Fruit fly (Drosophila melanogaster): ENCODE measurements around the gene CG5885.

Gene CG5885

DNA sequence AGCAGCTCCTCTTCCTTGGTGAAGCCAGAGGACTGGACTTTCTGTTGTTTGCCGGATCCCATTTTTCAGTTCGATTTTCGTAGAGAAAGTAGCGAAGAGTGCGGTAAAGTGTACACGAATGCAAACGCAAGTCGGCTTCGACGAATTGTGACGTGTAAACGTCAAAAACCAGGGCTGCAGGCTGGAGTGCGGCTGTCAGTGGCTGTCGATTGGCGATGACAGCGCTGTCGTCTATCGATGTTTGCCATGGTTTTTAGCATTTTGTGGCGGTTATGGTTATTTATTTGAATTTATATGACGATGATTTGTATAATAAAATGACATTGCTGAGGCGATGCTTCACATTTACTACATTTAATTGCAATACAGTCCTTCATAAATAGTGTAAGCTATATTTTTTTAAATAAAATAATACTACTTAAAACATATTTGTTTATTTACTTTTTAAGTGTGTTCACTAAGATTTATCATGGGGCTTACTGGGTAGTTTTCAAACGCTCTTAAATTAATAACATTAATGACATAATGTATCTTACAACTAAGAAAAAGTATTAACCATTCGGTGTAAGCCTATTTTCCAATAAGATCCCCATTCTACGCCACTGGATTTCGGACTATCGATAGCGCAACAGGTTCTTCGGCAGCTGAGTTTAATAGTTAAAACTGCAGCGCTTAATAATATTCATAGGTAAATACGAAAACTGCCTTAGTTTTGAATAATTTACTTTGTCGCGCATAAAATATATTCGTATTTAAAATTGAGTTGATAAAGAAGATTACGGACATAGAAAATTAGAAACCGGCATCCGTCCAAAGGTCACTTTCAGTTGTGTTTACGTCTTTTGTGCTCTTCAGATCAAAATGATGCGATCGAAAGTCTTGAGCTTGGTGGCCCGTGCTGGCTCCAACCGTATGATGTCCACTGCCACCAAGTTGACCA lies at the start of gene CG5885, which contains the start of gene CG4598:
CG5885 (minus strand) TSS at position 311 of the 940 bp plus-strand sequence.
CG4598 (plus strand) TSS at position 599 of the 940 bp plus-strand sequence.
- TF ChIP-seq CG8478 (optimal IDR thresholded peaks at IDR 0.05) (no peak), CTCF (optimal IDR thresholded peaks at IDR 0.05) (peak in 1 of 2 experiments; percentile 29)

dm6 chr2L:9966983-9967737 lies 49.0 kb upstream of the CG5885 start, which contains the start of the genes Dref and RpL13:
Gene Dref (minus strand): TSS chr2L:9967229.
Gene RpL13 (plus strand): TSS chr2L:9967313.
- TF ChIP-seq CG8478 (optimal IDR thresholded peaks at IDR 0.05) (no peak), CTCF (optimal IDR thresholded peaks at IDR 0.05) (no peak)

DNA sequence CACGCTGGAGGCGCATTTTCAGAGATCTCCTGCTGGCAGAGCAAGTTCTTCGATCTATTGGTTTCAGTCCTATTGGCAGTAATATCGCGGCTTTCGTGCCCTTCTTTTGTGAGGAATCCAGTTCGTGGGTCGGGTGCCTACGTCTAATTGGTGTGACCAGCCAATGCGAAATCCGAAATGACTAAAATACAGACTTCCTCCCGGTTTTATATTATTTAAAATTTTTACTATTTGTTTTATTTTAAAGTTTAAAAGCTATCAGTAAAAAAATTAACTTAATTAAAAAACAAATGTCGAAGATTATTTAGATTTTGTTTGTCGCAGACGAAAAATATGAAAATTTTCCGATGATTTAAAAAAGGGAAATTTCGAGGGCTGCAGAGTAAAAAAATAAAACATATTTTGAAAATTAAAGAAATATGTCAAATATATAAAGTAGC lies 45.5 kb upstream of the CG5885 start, which contains the start of gene CG5850:
CG5850 (minus strand) TSS at position 347 of the 440 bp plus-strand sequence.
- TF ChIP-seq CTCF (optimal IDR thresholded peaks at IDR 0.05) (no peak), CG8478 (optimal IDR thresholded peaks at IDR 0.05) (no peak)

DNA sequence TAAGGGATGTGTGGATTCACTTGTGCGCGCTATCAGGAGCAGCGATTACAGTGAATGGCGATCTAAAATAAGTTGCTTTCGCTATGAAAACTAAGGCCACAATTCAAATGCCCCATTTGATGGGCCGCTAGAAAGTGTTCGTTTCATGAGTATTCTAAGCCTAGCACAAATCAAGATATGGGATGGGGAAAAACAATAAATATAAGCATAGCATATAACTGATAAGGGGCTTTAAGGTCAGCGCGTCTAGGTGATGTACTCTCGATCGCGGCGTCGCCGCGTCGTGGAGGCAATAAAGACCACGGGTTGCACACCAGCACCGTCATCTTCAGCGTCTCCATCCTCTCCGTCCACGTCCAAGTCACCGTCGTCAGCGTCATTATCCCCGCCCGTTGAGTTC lies 42.6 kb upstream of the CG5885 start:
- TF ChIP-seq CG8478 (optimal IDR thresholded peaks at IDR 0.05) (no peak), CTCF (optimal IDR thresholded peaks at IDR 0.05) (no peak)

DNA sequence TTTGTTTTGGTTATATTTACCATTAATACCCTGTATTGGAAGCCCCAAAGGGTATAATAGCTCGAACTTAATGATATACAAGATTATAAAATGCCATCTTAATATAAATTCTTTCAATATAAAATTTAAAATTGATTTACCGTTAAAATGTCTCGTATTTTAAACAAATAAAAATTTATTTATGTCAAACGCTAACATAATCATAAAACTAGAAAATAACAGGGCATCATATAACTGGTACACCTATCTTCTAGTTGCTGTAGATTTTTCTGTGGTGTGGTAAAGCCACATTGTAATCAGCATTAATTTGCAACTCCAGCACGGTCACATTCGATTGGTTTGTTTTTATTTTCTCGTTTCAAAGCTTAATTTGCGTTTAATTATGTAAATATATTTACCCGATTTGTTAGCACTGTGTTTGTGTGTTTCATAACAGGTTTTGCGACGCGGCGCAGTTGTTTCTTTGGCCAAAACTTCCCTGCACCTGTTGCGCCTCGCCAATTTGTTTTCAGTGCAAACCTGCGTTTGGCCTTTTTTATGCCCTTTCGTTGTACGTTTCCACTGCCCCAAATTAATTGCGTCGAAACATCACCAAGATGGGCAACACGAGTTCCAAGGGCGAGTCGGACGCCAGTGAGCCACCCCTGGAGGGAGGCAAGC lies 39.0 kb upstream of the CG5885 start, which contains the start of the genes CG4658 and CG5846:
CG4658 (plus strand) TSS at position 140 of the 660 bp plus-strand sequence.
CG5846 (minus strand) TSS at position 245 of the 660 bp plus-strand sequence.
- TF ChIP-seq CTCF (optimal IDR thresholded peaks at IDR 0.05) = no peak

DNA sequence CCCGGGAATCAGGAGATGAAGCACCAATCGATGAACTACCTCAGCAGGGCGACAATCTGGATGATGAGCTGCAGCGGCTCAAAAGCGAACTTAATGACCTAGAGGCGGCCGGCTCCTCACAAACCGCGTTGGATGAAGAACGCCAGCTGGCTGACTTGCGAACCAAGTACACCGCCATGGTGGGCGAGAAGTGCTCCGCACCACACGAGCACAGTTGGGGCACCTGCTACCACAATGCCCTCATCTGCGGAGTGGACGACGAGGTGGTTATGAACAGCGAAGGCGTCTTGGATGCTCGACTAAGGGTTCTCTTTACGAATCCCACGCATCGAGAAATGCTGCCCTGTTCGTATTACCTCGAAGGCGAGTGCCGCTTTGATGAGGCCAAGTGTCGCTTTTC lies 36.6 kb upstream of the CG5885 start:
- TF ChIP-seq CG8478 (optimal IDR thresholded peaks at IDR 0.05) (no peak), CTCF (optimal IDR thresholded peaks at IDR 0.05) (no peak)

DNA sequence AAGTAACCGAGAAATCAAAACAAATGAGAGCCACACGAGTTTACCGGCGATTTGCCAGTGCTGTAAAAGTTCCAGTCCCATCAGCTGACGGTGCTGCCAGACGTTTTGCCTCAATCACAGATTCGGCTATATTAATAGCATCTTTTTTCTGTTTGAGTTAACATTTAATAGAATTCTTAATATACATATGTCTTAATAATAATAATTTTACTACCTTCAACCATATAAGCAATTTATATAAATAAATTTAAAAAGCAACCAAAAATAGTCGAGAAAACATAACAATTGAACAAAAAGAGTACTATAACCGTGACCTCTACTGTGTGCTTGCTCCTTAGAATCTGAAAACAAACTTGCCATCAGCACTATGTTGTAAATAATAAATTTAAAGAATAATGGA lies 36.0 kb upstream of the CG5885 start, which contains the start of the genes CG13126 and CG4709:
CG13126 (minus strand) TSS at position 63 of the 400 bp plus-strand sequence.
CG4709 (plus strand) TSS at position 207 of the 400 bp plus-strand sequence.
- TF ChIP-seq CG8478 (optimal IDR thresholded peaks at IDR 0.05) (no peak), CTCF (optimal IDR thresholded peaks at IDR 0.05) (no peak)

DNA sequence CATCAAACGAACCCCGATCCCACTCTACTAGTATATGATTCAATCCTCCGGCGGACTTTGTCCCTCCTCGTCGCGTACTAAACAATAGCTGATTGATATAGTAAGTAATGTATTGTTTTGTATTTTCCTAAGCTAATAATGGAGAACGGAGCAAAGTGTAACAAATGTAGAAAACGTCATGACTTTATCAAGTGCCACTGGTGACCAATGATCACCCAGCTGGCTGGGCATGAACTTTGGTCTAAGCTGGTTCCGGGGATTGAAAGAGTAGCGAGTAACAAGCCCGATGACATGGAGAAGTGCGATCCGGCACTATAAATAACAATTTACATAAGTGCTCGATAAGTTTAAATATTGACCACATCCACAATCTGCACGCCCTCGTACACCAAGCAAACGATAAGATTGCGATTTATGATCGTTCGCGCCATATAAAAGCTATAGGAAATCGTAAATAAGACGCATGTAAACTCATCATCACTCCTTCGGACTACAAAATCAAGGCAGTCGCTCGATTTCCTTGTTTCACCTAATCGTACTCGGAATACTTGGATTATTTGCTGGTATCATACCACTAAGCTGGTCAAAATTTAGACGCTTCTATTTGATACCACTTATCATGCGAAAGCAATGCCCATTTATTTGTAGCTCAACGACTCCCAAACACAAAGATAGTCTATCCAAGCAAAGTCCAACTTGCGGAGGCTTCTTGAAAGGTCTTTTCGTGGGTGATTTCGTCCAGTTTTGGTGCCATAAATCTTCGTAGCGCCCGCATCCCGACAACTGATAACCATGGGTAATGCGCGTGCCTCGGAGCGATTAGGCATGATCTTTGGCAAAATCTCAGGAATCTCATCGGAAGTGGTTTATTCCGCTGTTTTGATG lies 31.3 kb upstream of the CG5885 start:
- TF ChIP-seq CG8478 (optimal IDR thresholded peaks at IDR 0.05) (no peak), CTCF (optimal IDR thresholded peaks at IDR 0.05) (no peak)

dm6 chr2L:9948520-9948858 lies 30.4 kb upstream of the CG5885 start:
- TF ChIP-seq CTCF (optimal IDR thresholded peaks at IDR 0.05) = no peak
- no peak for TF ChIP-seq CG8478 (optimal IDR thresholded peaks at IDR 0.05)

- TF ChIP-seq CTCF (optimal IDR thresholded peaks at IDR 0.05) = no peak
- TF ChIP-seq CG8478 (optimal IDR thresholded peaks at IDR 0.05) = no peak
These were observed 29.8 kb upstream of the CG5885 start for dm6 chr2L:9947738-9948519.

- TF ChIP-seq CG8478 (optimal IDR thresholded peaks at IDR 0.05) (no peak), CTCF (optimal IDR thresholded peaks at IDR 0.05) (no peak)
These were observed 29.1 kb upstream of the CG5885 start, which contains the start of gene CG5853 for dm6 chr2L:9947265-9947664. Gene CG5853 (minus strand): TSS chr2L:9947648.

dm6 chr2L:9946051-9946450 lies 27.9 kb upstream of the CG5885 start:
- TF ChIP-seq CTCF (optimal IDR thresholded peaks at IDR 0.05) = no peak
- no peak for TF ChIP-seq CG8478 (optimal IDR thresholded peaks at IDR 0.05)

- TF ChIP-seq CG8478 (optimal IDR thresholded peaks at IDR 0.05) (no peak), CTCF (optimal IDR thresholded peaks at IDR 0.05) (no peak)
These were observed 27.0 kb upstream of the CG5885 start for dm6 chr2L:9945086-9945485.
